Fruit fly (Drosophila melanogaster): ENCODE data around the gene CG14564.

dm6 chr3L:21800424-21800823, 43.5 kb downstream of the CG14564 start:
- TF ChIP-seq Eip75B (GFP tag; optimal IDR thresholded peaks at IDR 0.05) (no peak), CG10631 (GFP tag; optimal IDR thresholded peaks at IDR 0.05) (no peak), Hr39 (GFP tag; optimal IDR thresholded peaks at IDR 0.05) (no peak), Eip93F (GFP tag; optimal IDR thresholded peaks at IDR 0.05) (no peak), Lpt (GFP tag; optimal IDR thresholded peaks at IDR 0.05) (no peak), CG34406 (GFP tag; optimal IDR thresholded peaks at IDR 0.05) (no peak)

Data from whole organism, prepupa.